Fruit fly (Drosophila melanogaster) whole organism, embryonic: ENCODE results near the gene T48.

Experiments used
- Atf-2 ChIP-seq: fragments of 200-800 bp; sonication (Bioruptor generic); optimal IDR thresholded peaks from 2 replicates; lab custom pipeline; 2016; ENCODE audit warnings: missing biosample characterization, missing genetic modification characterization
- CG11093 ChIP-seq: fragments of 200-800 bp; sonication (Bioruptor generic); IDR thresholded peaks from 3 replicates; pipeline ENCODE4 v1.3.6; 2022; ENCODE audit warnings: missing biosample characterization, missing genetic modification characterization
- CG13296 ChIP-seq: fragments of 200-800 bp; sonication (Bioruptor generic); optimal IDR thresholded peaks from 3 replicates; lab custom pipeline; 2018; ENCODE audit warnings: missing biosample characterization, mild to moderate bottlenecking, missing genetic modification characterization
- CG13424 ChIP-seq: fragments of 200-800 bp; sonication (Bioruptor generic); optimal IDR thresholded peaks from 2 replicates; lab custom pipeline; 2019; ENCODE audit warnings: missing biosample characterization, mild to moderate bottlenecking, missing genetic modification characterization, moderate library complexity
- CG14050 ChIP-seq: fragments of 200-800 bp; sonication (Bioruptor generic); IDR thresholded peaks from 3 replicates; pipeline ENCODE4 v1.3.6; 2022; ENCODE audit warnings: missing biosample characterization, missing genetic modification characterization
- CG14860 ChIP-seq: fragments of 200-800 bp; sonication (Bioruptor generic); IDR thresholded peaks from 3 replicates; pipeline ENCODE4 v1.3.6; 2022; ENCODE audit warnings: missing biosample characterization, missing genetic modification characterization; ENCODE audit not compliant: partially characterized antibody
- CG15269 ChIP-seq: fragments of 200-800 bp; sonication (Bioruptor generic); optimal IDR thresholded peaks from 2 replicates; lab custom pipeline; 2018; ENCODE audit warnings: missing biosample characterization, mild to moderate bottlenecking, missing genetic modification characterization, moderate library complexity
- CG17385 ChIP-seq: fragments of 200-800 bp; sonication (Bioruptor generic); optimal IDR thresholded peaks from 3 replicates; lab custom pipeline; 2018; ENCODE audit warnings: missing biosample characterization, mild to moderate bottlenecking, missing genetic modification characterization
- CG18011 ChIP-seq: fragments of 200-800 bp; sonication (Bioruptor generic); optimal IDR thresholded peaks from 2 replicates; lab custom pipeline; 2017; ENCODE audit warnings: missing biosample characterization, missing genetic modification characterization, mild to moderate bottlenecking, moderate library complexity, missing genotype
- CG18262 ChIP-seq: fragments of 200-800 bp; optimal IDR thresholded peaks from 3 replicates; lab custom pipeline; 2019; ENCODE audit warnings: missing biosample characterization, mild to moderate bottlenecking, missing genetic modification characterization, moderate library complexity
- CG18599 ChIP-seq: fragments of 200-800 bp; sonication (Bioruptor generic); optimal IDR thresholded peaks from 3 replicates; lab custom pipeline; 2017; ENCODE audit warnings: missing biosample characterization, missing genetic modification characterization, mild to moderate bottlenecking, moderate library complexity, missing genetic modification reagents
- CG18619 ChIP-seq: fragments of 200-800 bp; sonication (Bioruptor generic); optimal IDR thresholded peaks from 3 replicates; lab custom pipeline; 2017; ENCODE audit warnings: missing biosample characterization, mild to moderate bottlenecking, missing genetic modification characterization
- CG2678 ChIP-seq: fragments of 200-800 bp; sonication (Bioruptor generic); optimal IDR thresholded peaks from 3 replicates; lab custom pipeline; 2019; ENCODE audit warnings: missing biosample characterization, mild to moderate bottlenecking, missing genetic modification characterization, moderate library complexity
- CG30403 ChIP-seq: fragments of 200-800 bp; sonication (Bioruptor generic); optimal IDR thresholded peaks from 3 replicates; lab custom pipeline; 2016; ENCODE audit warnings: missing biosample characterization, missing genetic modification characterization
- CG31441 ChIP-seq: fragments of 200-800 bp; sonication (Bioruptor generic); IDR thresholded peaks from 2 replicates; pipeline ENCODE4 v1.3.6; 2022; ENCODE audit warnings: missing biosample characterization, missing genetic modification characterization
- CG32772 ChIP-seq: fragments of 200-800 bp; sonication (Bioruptor generic); IDR thresholded peaks from 2 replicates; pipeline ENCODE4 v1.3.6; 2022; ENCODE audit warnings: missing biosample characterization, missing genetic modification characterization
- CG4424 ChIP-seq: fragments of 200-800 bp; sonication (Bioruptor generic); optimal IDR thresholded peaks from 3 replicates; lab custom pipeline; 2016; ENCODE audit warnings: missing biosample characterization, missing genetic modification characterization
- CG4730 ChIP-seq: fragments of 200-800 bp; sonication (Bioruptor generic); IDR thresholded peaks from 2 replicates; pipeline ENCODE4 v1.3.6; 2022; ENCODE audit warnings: missing biosample characterization, missing genetic modification characterization
- CG6854 ChIP-seq: fragments of 200-800 bp; sonication (Bioruptor generic); optimal IDR thresholded peaks from 3 replicates; lab custom pipeline; 2017; ENCODE audit warnings: missing biosample characterization, mild to moderate bottlenecking, missing genetic modification characterization
- CG7372 ChIP-seq: fragments of 200-800 bp; sonication (Bioruptor generic); IDR thresholded peaks from 2 replicates; pipeline ENCODE4 v1.3.6; 2022; ENCODE audit warnings: missing biosample characterization, missing genetic modification characterization
- CG7745 ChIP-seq: fragments of 200-800 bp; sonication (Bioruptor generic); optimal IDR thresholded peaks from 2 replicates; lab custom pipeline; 2018; ENCODE audit warnings: missing biosample characterization, mild to moderate bottlenecking, missing genetic modification characterization, moderate library complexity
- CG9727 ChIP-seq: fragments of 200-800 bp; sonication (Bioruptor generic); optimal IDR thresholded peaks from 3 replicates; lab custom pipeline; 2017; ENCODE audit warnings: missing biosample characterization, mild to moderate bottlenecking, missing genetic modification characterization
- CG9876 ChIP-seq: fragments of 200-800 bp; sonication (Bioruptor generic); optimal IDR thresholded peaks from 2 replicates; lab custom pipeline; 2016; ENCODE audit warnings: missing biosample characterization, missing genetic modification characterization
- Dip3 ChIP-seq: fragments of 200-800 bp; sonication (Bioruptor generic); optimal IDR thresholded peaks from 3 replicates; lab custom pipeline; 2016; ENCODE audit warnings: missing biosample characterization, missing genetic modification characterization
- GATAe ChIP-seq: fragments of 200-800 bp; sonication (Bioruptor generic); conservative IDR thresholded peaks from 2 replicates; pipeline ENCODE4 v1.3.6; 2022; ENCODE audit warnings: missing biosample characterization, missing genetic modification characterization
- Hand ChIP-seq: fragments of 200-800 bp; sonication (Bioruptor generic); optimal IDR thresholded peaks from 2 replicates; lab custom pipeline; 2017; ENCODE audit warnings: mild to moderate bottlenecking, missing biosample characterization, missing genetic modification reagents, missing genetic modification characterization
- Taf1 ChIP-seq: fragments of 200-800 bp; sonication (Bioruptor generic); IDR thresholded peaks from 2 replicates; pipeline ENCODE4 v1.3.6; 2022; ENCODE audit warnings: missing biosample characterization, missing genetic modification characterization
- Trl ChIP-seq, 3 experiments: fragments of >200 bp in 2 of 3; fragments of 200-800 bp in 1 of 3; sonication (Bioruptor generic) in 1 of 3; optimal IDR thresholded peaks; 2 replicates in 1 of 3; 3 replicates in 2 of 3; lab custom pipeline; 2016 to 2017; ENCODE audit warnings: missing biosample characterization in 1 of 3, missing genetic modification characterization in 1 of 3
- ab ChIP-seq: fragments of 200-800 bp; sonication (Bioruptor generic); optimal IDR thresholded peaks from 2 replicates; lab custom pipeline; 2016; ENCODE audit warnings: missing biosample characterization, missing genetic modification characterization
- crc ChIP-seq: fragments of 200-800 bp; sonication (Bioruptor generic); optimal IDR thresholded peaks from 2 replicates; lab custom pipeline; 2016; ENCODE audit warnings: missing biosample characterization, missing genetic modification characterization
- dan ChIP-seq: fragments of 200-800 bp; sonication (Bioruptor generic); IDR thresholded peaks from 2 replicates; pipeline ENCODE4 v1.3.6; 2022; ENCODE audit warnings: missing biosample characterization, missing genetic modification characterization
- disco-r ChIP-seq: fragments of 200-800 bp; sonication (Bioruptor generic); optimal IDR thresholded peaks from 2 replicates; lab custom pipeline; 2016; ENCODE audit warnings: missing biosample characterization, missing genetic modification characterization
- dmrt99B ChIP-seq: fragments of 200-800 bp; sonication (Bioruptor generic); optimal IDR thresholded peaks from 2 replicates; lab custom pipeline; 2018; ENCODE audit warnings: missing biosample characterization, mild to moderate bottlenecking, missing genetic modification characterization, moderate library complexity
- ewg ChIP-seq: fragments of 200-800 bp; sonication (Bioruptor generic); optimal IDR thresholded peaks from 3 replicates; lab custom pipeline; 2017; ENCODE audit warnings: mild to moderate bottlenecking, missing biosample characterization, missing genetic modification reagents, missing genetic modification characterization
- fd102C ChIP-seq: fragments of 200-800 bp; sonication (Bioruptor generic); optimal IDR thresholded peaks from 2 replicates; lab custom pipeline; 2018; ENCODE audit warnings: missing biosample characterization, mild to moderate bottlenecking, missing genetic modification characterization, moderate library complexity
- fu2 ChIP-seq: fragments of 200-800 bp; sonication (Bioruptor generic); optimal IDR thresholded peaks from 2 replicates; lab custom pipeline; 2016; ENCODE audit warnings: missing biosample characterization, missing genetic modification characterization
- gem ChIP-seq: fragments of 200-800 bp; sonication (Bioruptor generic); optimal IDR thresholded peaks from 2 replicates; lab custom pipeline; 2019; ENCODE audit warnings: missing biosample characterization, mild to moderate bottlenecking, missing genetic modification characterization, moderate library complexity
- lola ChIP-seq, 3 experiments: fragments of >200 bp in 2 of 3; fragments of 200-800 bp in 1 of 3; sonication (Bioruptor generic) in 1 of 3; optimal IDR thresholded peaks; 2 replicates each; lab custom pipeline; 2017 to 2019; ENCODE audit warnings: missing biosample characterization in 3 of 3, missing genetic modification characterization in 3 of 3, mild to moderate bottlenecking in 1 of 3, moderate library complexity in 1 of 3
- mam ChIP-seq: fragments of 200-800 bp; sonication (Bioruptor generic); optimal IDR thresholded peaks from 3 replicates; lab custom pipeline; 2016; ENCODE audit warnings: missing biosample characterization, missing genetic modification characterization
- nerfin-1 ChIP-seq: fragments of 200-800 bp; sonication (Bioruptor generic); optimal IDR thresholded peaks from 3 replicates; lab custom pipeline; 2019; ENCODE audit warnings: missing biosample characterization, mild to moderate bottlenecking, missing genetic modification characterization, moderate library complexity
- pho ChIP-seq: fragments of 200-800 bp; sonication (Bioruptor generic); optimal IDR thresholded peaks from 2 replicates; lab custom pipeline; 2016; ENCODE audit warnings: missing biosample characterization, missing genetic modification characterization
- ro ChIP-seq: fragments of 200-800 bp; sonication (Bioruptor generic); IDR thresholded peaks from 2 replicates; pipeline ENCODE4 v1.3.6; 2022; ENCODE audit warnings: missing biosample characterization, missing genetic modification characterization
- row ChIP-seq: fragments of 200-800 bp; sonication (Bioruptor generic); IDR thresholded peaks from 3 replicates; pipeline ENCODE4 v1.3.6; 2022; ENCODE audit warnings: missing biosample characterization, missing genetic modification characterization
- scrt ChIP-seq: fragments of 200-800 bp; sonication (Bioruptor generic); optimal IDR thresholded peaks from 2 replicates; lab custom pipeline; 2018; ENCODE audit warnings: missing biosample characterization, mild to moderate bottlenecking, missing genetic modification characterization, moderate library complexity
- slou ChIP-seq: fragments of 200-800 bp; sonication (Bioruptor generic); optimal IDR thresholded peaks from 3 replicates; lab custom pipeline; 2016; ENCODE audit warnings: missing biosample characterization, missing genetic modification characterization
- sr ChIP-seq: fragments of 200-800 bp; sonication (Bioruptor generic); IDR thresholded peaks from 3 replicates; pipeline ENCODE4 v1.3.6; 2022; ENCODE audit warnings: missing biosample characterization, missing genetic modification characterization
- ssp ChIP-seq: fragments of 200-800 bp; sonication (Bioruptor generic); IDR thresholded peaks from 2 replicates; pipeline ENCODE4 v1.3.6; 2022; ENCODE audit warnings: missing biosample characterization, missing genetic modification characterization
- stc ChIP-seq: fragments of 200-800 bp; sonication (Bioruptor generic); IDR thresholded peaks from 2 replicates; pipeline ENCODE4 v1.3.6; 2022; ENCODE audit warnings: missing biosample characterization, missing genetic modification characterization
- ttk ChIP-seq: fragments of 200-800 bp; sonication (Bioruptor generic); IDR thresholded peaks from 2 replicates; pipeline ENCODE4 v2.1.2; 2022; ENCODE audit warnings: missing biosample characterization, missing genetic modification characterization
- zfh1 ChIP-seq: fragments of 200-800 bp; sonication (Bioruptor generic); IDR thresholded peaks from 3 replicates; pipeline ENCODE4 v1.3.6; 2022; ENCODE audit warnings: missing biosample characterization, missing genetic modification characterization

Gene T48

dm6 chr3R:26859228-26859627, 22.3 kb upstream of the T48 start (continued):
- peak; percentile 33 for TF ChIP-seq mam (GFP tag; lab: Kevin White, UChicago)
- 0 out of 2 replicates have a peak, but pooled peaks have one; percentile 38 for TF ChIP-seq ttk (GFP tag; lab: Robert Waterston, UW)
- TF ChIP-seq gem (tag; lab: Kevin White, UChicago), result peak; percentile 54
- peak; percentile 5 for TF ChIP-seq CG13296 (GFP tag; lab: Kevin White, UChicago)
- TF ChIP-seq dan (GFP tag; lab: Robert Waterston, UW), result 0 out of 2 replicates have a peak, but pooled peaks have one; percentile 33
- no peak for TF ChIP-seq Trl (optimal IDR thresholded peaks at IDR 0.05; lab: Kevin White, UChicago)
- peak; percentile 72 for TF ChIP-seq Trl (GFP tag; optimal IDR thresholded peaks at IDR 0.05; lab: Kevin White, UChicago)
- TF ChIP-seq pho (GFP tag; lab: Kevin White, UChicago), result no peak
- TF ChIP-seq CG2678, result peak; percentile 48
- peak; percentile 45 for TF ChIP-seq ssp (GFP tag; lab: Robert Waterston, UW)
- TF ChIP-seq CG11093 (GFP tag; lab: Robert Waterston, UW), result 0 out of 3 replicates have a peak, but pooled peaks have one; percentile 23
- peak; percentile 59 for TF ChIP-seq CG9727 (GFP tag; lab: Kevin White, UChicago)
- peak; percentile 14 for TF ChIP-seq CG30403
- TF ChIP-seq stc, result peak; percentile 64; the same call in 1 of the 2 replicates
- TF ChIP-seq CG18011 (GFP tag; lab: Kevin White, UChicago), result no peak
- no peak for TF ChIP-seq fd102C
- TF ChIP-seq slou, result no peak
- TF ChIP-seq CG15269 (tag; lab: Kevin White, UChicago), result peak; percentile 23
- peak; percentile 23; the same call in 1 of the 3 replicates for TF ChIP-seq CG14050 (GFP tag; lab: Robert Waterston, UW)
- 0 out of 3 replicates have a peak, but pooled peaks have one; percentile 54 for TF ChIP-seq zfh1
- peak; percentile 43 for TF ChIP-seq CG6854 (GFP tag; lab: Kevin White, UChicago)
- TF ChIP-seq Dip3 (GFP tag; lab: Kevin White, UChicago), result no peak
- TF ChIP-seq fu2, result no peak
- no peak for TF ChIP-seq GATAe
- no peak for TF ChIP-seq nerfin-1 (tag; lab: Kevin White, UChicago)
- TF ChIP-seq ewg, result peak; percentile 9
- TF ChIP-seq ab (GFP tag; lab: Kevin White, UChicago), result no peak
- peak; percentile 59; the same call in 1 of the 2 replicates for TF ChIP-seq ro
- TF ChIP-seq disco-r (GFP tag; lab: Kevin White, UChicago), result no peak
- TF ChIP-seq CG18599 (GFP tag; lab: Kevin White, UChicago), result peak; percentile 79
- TF ChIP-seq Hand, result peak; percentile 4
- peak; percentile 55 for TF ChIP-seq dmrt99B
- peak; percentile 62 for TF ChIP-seq crc (GFP tag; lab: Kevin White, UChicago)
- peak; percentile 30 for TF ChIP-seq CG4424
- TF ChIP-seq CG18619 (GFP tag; lab: Kevin White, UChicago), result peak; percentile 12
- 0 out of 2 replicates have a peak, but pooled peaks have one; percentile 50 for TF ChIP-seq CG4730 (GFP tag; lab: Robert Waterston, UW)
- TF ChIP-seq Taf1 (GFP tag; lab: Robert Waterston, UW), result peak; percentile 45
- TF ChIP-seq lola (GFP tag; optimal IDR thresholded peaks at IDR 0.05; lab: Kevin White, UChicago), result no peak
- peak; percentile 11 for TF ChIP-seq CG17385 (GFP tag; lab: Kevin White, UChicago)
- TF ChIP-seq CG13424 (tag; lab: Kevin White, UChicago), result peak; percentile 18
- no peak for TF ChIP-seq sr
- TF ChIP-seq row, result peak; percentile 53
- peak; percentile 70 for TF ChIP-seq CG31441 (GFP tag; lab: Robert Waterston, UW)
- 0 out of 2 replicates have a peak, but pooled peaks have one; percentile 40 for TF ChIP-seq CG32772 (GFP tag; lab: Robert Waterston, UW)
- no peak for TF ChIP-seq CG7745
- no peak for TF ChIP-seq CG14860 (GFP tag; lab: Robert Waterston, UW)
- no peak for TF ChIP-seq Atf-2 (GFP tag; lab: Kevin White, UChicago)
- TF ChIP-seq CG18262 (tag; lab: Kevin White, UChicago), result peak; percentile 55
- peak; percentile 46; the same call in 1 of the 2 replicates for TF ChIP-seq CG7372 (GFP tag; lab: Robert Waterston, UW)
- no peak for TF ChIP-seq CG9876 (GFP tag; lab: Kevin White, UChicago)
- TF ChIP-seq scrt (GFP tag; lab: Kevin White, UChicago), result peak; percentile 19
